Worm (Caenorhabditis elegans) whole organism, L3 larva: ENCODE data around the gene F20D6.1.

Experiments used
- R02D3.7 ChIP-seq: fragments of 150-350 bp; optimal IDR thresholded peaks from 2 replicates; lab custom pipeline; 2014; ENCODE audit warnings: missing biosample characterization, missing genetic modification characterization
- ZK546.5 ChIP-seq: sonication (generic microtip); optimal IDR thresholded peaks from 2 replicates; lab custom pipeline; 2017; ENCODE audit warnings: missing biosample characterization, missing genetic modification characterization
- aly-2 ChIP-seq: fragments of 150-350 bp; optimal IDR thresholded peaks from 2 replicates; lab custom pipeline; 2014; ENCODE audit warnings: missing biosample characterization, missing genetic modification characterization
- ama-1 ChIP-seq: fragments of 150-350 bp; optimal IDR thresholded peaks from 2 replicates; lab custom pipeline; 2018
- ceh-16 ChIP-seq: sonication (generic microtip); optimal IDR thresholded peaks from 2 replicates; lab custom pipeline; 2017; ENCODE audit warnings: missing biosample characterization, missing genetic modification characterization
- ceh-82 ChIP-seq: fragments of 150-350 bp; optimal IDR thresholded peaks from 2 replicates; lab custom pipeline; 2014; ENCODE audit warnings: missing biosample characterization, missing genetic modification characterization
- egl-27 ChIP-seq: sonication (generic microtip); optimal IDR thresholded peaks from 4 replicates; lab custom pipeline; 2017; ENCODE audit warnings: missing biosample characterization, missing genetic modification reagents, missing genetic modification characterization
- egl-5 ChIP-seq: fragments of 150-350 bp; optimal IDR thresholded peaks from 2 replicates; lab custom pipeline; 2017; ENCODE audit warnings: missing biosample characterization, missing genetic modification reagents, missing genetic modification characterization, inconsistent platforms
- elt-2 ChIP-seq: sonication (generic microtip); optimal IDR thresholded peaks from 2 replicates; lab custom pipeline; 2016; ENCODE audit warnings: missing genetic modification reagents, mild to moderate bottlenecking, missing genetic modification characterization, missing compliant biosample characterization
- eor-1 ChIP-seq, 2 experiments: fragments of 150-350 bp; optimal IDR thresholded peaks; 2 replicates each; lab custom pipeline; 2014 to 2018; ENCODE audit warnings: missing biosample characterization in 2 of 2, missing genetic modification characterization in 2 of 2
- fos-1 ChIP-seq: fragments of 150-350 bp; optimal IDR thresholded peaks from 2 replicates; lab custom pipeline; 2014; ENCODE audit warnings: missing biosample characterization, missing genetic modification characterization
- jun-1 ChIP-seq: fragments of 150-350 bp; optimal IDR thresholded peaks from 2 replicates; lab custom pipeline; 2014; ENCODE audit warnings: missing biosample characterization, missing genetic modification reagents, missing genetic modification characterization
- lin-15B ChIP-seq: fragments of 150-350 bp; optimal IDR thresholded peaks from 2 replicates; lab custom pipeline; 2014; ENCODE audit warnings: missing biosample characterization, missing genetic modification characterization
- lin-39 ChIP-seq: fragments of 150-350 bp; optimal IDR thresholded peaks from 2 replicates; lab custom pipeline; 2018; ENCODE audit warnings: missing biosample characterization, missing genetic modification reagents, missing genetic modification characterization
- lsy-12 ChIP-seq: sonication (generic microtip); optimal IDR thresholded peaks from 2 replicates; lab custom pipeline; 2016; ENCODE audit warnings: mild to moderate bottlenecking, missing genetic modification characterization, missing compliant biosample characterization
- mml-1 ChIP-seq: fragments of 150-350 bp; sonication (generic microtip); optimal IDR thresholded peaks from 3 replicates; lab custom pipeline; 2014; ENCODE audit warnings: missing biosample characterization, missing genetic modification characterization
- nfya-1 ChIP-seq: sonication (generic microtip); optimal IDR thresholded peaks from 2 replicates; lab custom pipeline; 2017; ENCODE audit warnings: missing genetic modification characterization, mild to moderate bottlenecking, missing compliant biosample characterization, antibody characterized with exemption, moderate library complexity; ENCODE audit not compliant: insufficient read depth
- nhr-12 ChIP-seq: fragments of 150-350 bp; optimal IDR thresholded peaks from 2 replicates; lab custom pipeline; 2014; ENCODE audit warnings: missing biosample characterization, missing genetic modification characterization
- nhr-23 ChIP-seq: fragments of 150-350 bp; optimal IDR thresholded peaks from 2 replicates; lab custom pipeline; 2014; ENCODE audit warnings: missing biosample characterization, missing genetic modification reagents, missing genetic modification characterization
- nhr-237 ChIP-seq: fragments of 150-350 bp; optimal IDR thresholded peaks from 2 replicates; lab custom pipeline; 2014; ENCODE audit warnings: missing biosample characterization, missing genetic modification characterization
- nhr-25 ChIP-seq: sonication (generic microtip); optimal IDR thresholded peaks from 2 replicates; lab custom pipeline; 2017; ENCODE audit warnings: missing biosample characterization, missing genetic modification characterization
- nhr-43 ChIP-seq: sonication (generic microtip); optimal IDR thresholded peaks from 2 replicates; lab custom pipeline; 2016; ENCODE audit warnings: mild to moderate bottlenecking, missing genetic modification characterization, missing compliant biosample characterization; ENCODE audit not compliant: poor library complexity, severe bottlenecking
- nhr-76 ChIP-seq: fragments of 150-350 bp; sonication (generic microtip); optimal IDR thresholded peaks from 5 replicates; lab custom pipeline; 2014; ENCODE audit warnings: missing biosample characterization, missing genetic modification characterization
- pha-4 ChIP-seq: fragments of 150-350 bp; optimal IDR thresholded peaks from 2 replicates; lab custom pipeline; 2014; ENCODE audit warnings: missing biosample characterization, missing genetic modification reagents, missing genetic modification characterization
- pqm-1 ChIP-seq: fragments of 150-350 bp; optimal IDR thresholded peaks from 2 replicates; lab custom pipeline; 2017; ENCODE audit warnings: missing biosample characterization, missing genetic modification characterization, inconsistent platforms
- sea-2 ChIP-seq: fragments of 150-350 bp; sonication (generic microtip); optimal IDR thresholded peaks from 4 replicates; lab custom pipeline; 2014; ENCODE audit warnings: missing biosample characterization, missing genetic modification reagents, missing genetic modification characterization
- skn-1 ChIP-seq: fragments of 150-350 bp; optimal IDR thresholded peaks from 2 replicates; lab custom pipeline; 2014; ENCODE audit warnings: missing biosample characterization, missing genetic modification characterization
- tbx-2 ChIP-seq: sonication (generic microtip); optimal IDR thresholded peaks from 2 replicates; lab custom pipeline; 2016; ENCODE audit warnings: mild to moderate bottlenecking, missing genetic modification characterization, missing compliant biosample characterization
- unc-39 ChIP-seq: sonication (generic microtip); optimal IDR thresholded peaks from 4 replicates; lab custom pipeline; 2017; ENCODE audit warnings: missing biosample characterization, missing genetic modification characterization
- unc-62 ChIP-seq: fragments of 150-350 bp; sonication (generic microtip); optimal IDR thresholded peaks from 4 replicates; lab custom pipeline; 2014; ENCODE audit warnings: missing biosample characterization, missing genetic modification reagents, missing genetic modification characterization
- ztf-4 ChIP-seq: fragments of 150-350 bp; optimal IDR thresholded peaks from 2 replicates; lab custom pipeline; 2014; ENCODE audit warnings: missing biosample characterization, missing genetic modification characterization

The F20D6.1 gene

ce11 chrV:8196993-8197392 is 6.5 kb downstream of the F20D6.1 start:
- TF ChIP-seq ama-1 (no peak), nhr-237 (tag; lab: Kevin White, UChicago) (no peak), lin-15B (tag; lab: Kevin White, UChicago) (no peak), nhr-12 (tag; lab: Kevin White, UChicago) (no peak), eor-1 (tag; optimal IDR thresholded peaks at IDR 0.05; lab: Kevin White, UChicago) (no peak), pqm-1 (no peak), unc-39 (tag; lab: Kevin White, UChicago) (no peak), egl-27 (no peak), mml-1 (tag; lab: Kevin White, UChicago) (no peak), ceh-16 (tag; lab: Kevin White, UChicago) (no peak), sea-2 (no peak), unc-62 (no peak), skn-1 (tag; lab: Kevin White, UChicago) (no peak)

- TF ChIP-seq unc-62 (no peak), elt-2 (peak; percentile 18)
Observed at ce11 chrV:8198994-8199393, 8.5 kb downstream of the F20D6.1 start, which contains the start of gene F20D6.11. TSS of gene F20D6.11 (minus strand) at chrV:8199094.

DNA sequence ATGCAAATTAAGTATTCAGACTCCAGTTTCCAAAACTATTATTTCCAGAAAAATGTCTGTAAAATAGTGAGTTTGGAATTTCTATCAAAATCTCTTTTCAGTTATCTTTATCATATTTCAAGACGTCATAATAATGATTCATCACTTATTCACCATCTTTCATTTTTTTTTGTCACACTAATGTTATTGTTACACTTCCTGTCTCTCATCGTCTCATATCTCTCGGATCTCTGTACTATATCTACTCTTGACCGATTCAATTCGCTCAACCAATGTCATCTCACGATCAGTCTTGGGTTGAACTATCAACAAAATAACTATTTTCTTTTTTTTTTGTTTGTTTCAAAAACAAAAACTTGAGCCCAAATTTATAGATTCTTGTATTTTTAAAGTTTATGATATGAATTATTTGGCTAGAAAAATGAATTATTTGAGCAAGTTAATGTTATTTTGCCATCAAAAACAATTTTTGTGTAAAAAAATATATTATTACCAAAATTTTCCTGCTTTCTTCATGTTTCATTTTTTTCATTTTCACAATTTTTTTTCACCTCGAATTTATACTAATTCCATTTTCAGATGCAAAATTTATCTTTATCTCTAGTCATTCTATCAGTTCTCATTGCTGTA is 10.8 kb downstream of the F20D6.1 start, which contains the start of gene cri-2:
Gene cri-2, plus strand, starts transcription at position 580 of the 630 bp plus-strand sequence.
- TF ChIP-seq egl-27 (peak; percentile 24), sea-2 (no peak), nhr-23 (peak; percentile 65), ama-1 (no peak), nhr-25 (peak; percentile 35), lsy-12 (tag; lab: Kevin White, UChicago) (no peak), lin-15B (tag; lab: Kevin White, UChicago) (no peak), nhr-43 (tag; lab: Kevin White, UChicago) (peak; percentile 16), R02D3.7 (tag; lab: Kevin White, UChicago) (no peak), ZK546.5 (no peak), aly-2 (tag; lab: Kevin White, UChicago) (no peak), eor-1 (tag; optimal IDR thresholded peaks at IDR 0.05; lab: Kevin White, UChicago) (no peak), pqm-1 (no peak)

DNA sequence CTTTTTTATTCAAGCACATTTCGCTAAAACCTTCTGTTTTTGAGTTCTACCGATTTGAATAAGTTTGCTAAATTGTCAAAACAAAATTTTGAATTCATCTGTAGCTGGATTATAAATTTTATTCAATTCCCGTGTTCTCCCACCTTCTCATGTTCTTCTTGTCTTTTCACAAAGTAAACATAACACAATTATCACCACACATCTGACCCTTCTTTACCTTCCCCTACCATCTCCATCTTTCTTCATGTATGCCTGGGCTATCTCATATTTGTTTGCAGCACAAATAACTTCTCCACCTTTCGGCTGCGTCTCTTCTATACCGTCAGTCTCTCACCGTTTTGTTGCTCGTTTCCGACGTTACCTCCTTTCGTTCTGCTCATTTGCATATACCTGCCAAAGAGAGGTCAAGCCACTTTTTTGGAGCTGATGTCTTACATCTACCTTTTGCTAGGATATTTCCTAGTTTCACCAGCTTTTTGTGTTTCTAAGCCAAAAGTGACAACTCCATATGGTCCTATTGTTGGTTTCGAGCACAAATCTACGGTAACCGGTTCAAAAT is 12.6 kb downstream of the F20D6.1 start, which contains the start of gene cest-17:
Gene cest-17, plus strand, starts transcription at position 248 of the 559 bp plus-strand sequence.
- TF ChIP-seq elt-2 (peak; percentile 21), tbx-2 (tag; lab: Kevin White, UChicago) (no peak), pqm-1 (peak; percentile 16), jun-1 (no peak), pha-4 (tag; lab: Kevin White, UChicago) (peak; percentile 76), mml-1 (tag; lab: Kevin White, UChicago) (no peak), fos-1 (tag; lab: Kevin White, UChicago) (no peak), egl-5 (tag; lab: Kevin White, UChicago) (no peak)
- TF ChIP-seq, all 47 proteins: peak for 3

ce11 chrV:8206931-8207330 is 16.4 kb downstream of the F20D6.1 start, which contains the start of gene timp-1:
TSS of gene timp-1 (plus strand) at chrV:8207235.
- TF ChIP-seq ztf-4 (tag; lab: Kevin White, UChicago): no peak
- no peak for TF ChIP-seq ama-1
- peak; percentile 45 for TF ChIP-seq nhr-23

DNA sequence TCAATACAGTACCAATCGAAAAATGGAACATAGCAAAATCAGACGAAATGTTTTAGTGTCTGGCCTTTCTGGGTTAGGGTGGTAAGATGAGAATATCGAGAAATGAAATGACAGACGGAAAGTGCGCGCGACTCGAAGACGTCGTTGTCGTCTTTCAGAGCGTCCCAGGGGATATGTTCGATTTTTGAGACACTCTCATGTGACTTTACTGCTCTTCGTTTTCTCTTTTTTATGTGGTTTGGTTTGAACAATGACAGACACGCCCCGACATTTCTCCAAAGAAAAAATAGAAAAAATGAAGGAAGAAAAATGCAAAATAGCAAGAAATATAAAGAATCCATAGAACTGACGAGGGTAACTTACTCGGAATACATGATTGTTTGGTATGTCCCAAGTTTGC is 20.0 kb downstream of the F20D6.1 start:
- TF ChIP-seq nhr-76 (tag; lab: Kevin White, UChicago) (no peak), nfya-1 (tag; lab: Kevin White, UChicago) (peak; percentile 19), ZK546.5 (no peak), lin-15B (tag; lab: Kevin White, UChicago) (no peak), egl-27 (no peak)
- TF ChIP-seq, all 47 proteins: peak for 1

DNA sequence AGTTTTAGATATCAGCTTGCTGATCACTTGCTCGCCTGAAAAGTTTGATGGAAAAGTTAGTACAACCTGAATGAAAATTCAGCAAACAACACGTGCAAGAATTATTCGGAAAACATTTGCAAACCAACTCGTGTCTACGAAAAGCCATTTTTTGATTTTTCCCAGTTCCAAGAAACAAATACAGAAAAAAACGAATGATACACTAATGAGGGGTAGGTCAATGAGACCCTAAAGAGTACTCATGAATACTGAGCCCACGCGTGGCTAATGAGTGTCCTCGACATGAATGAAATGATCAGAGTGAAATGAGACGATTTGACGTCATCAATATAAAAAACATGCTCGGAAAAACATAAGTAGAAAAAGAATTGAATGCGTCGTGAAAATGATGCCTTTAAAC is 21.5 kb downstream of the F20D6.1 start:
- TF ChIP-seq nhr-25 (no peak), ceh-82 (tag; lab: Kevin White, UChicago) (no peak), lin-39 (no peak), elt-2 (no peak)
